Worm (Caenorhabditis elegans): Measurements from ENCODE around the gene R160.14.
A peak's percentile ranks its signal among the peaks of the same experiment; 100 is the strongest.

R160.14 gene

DNA sequence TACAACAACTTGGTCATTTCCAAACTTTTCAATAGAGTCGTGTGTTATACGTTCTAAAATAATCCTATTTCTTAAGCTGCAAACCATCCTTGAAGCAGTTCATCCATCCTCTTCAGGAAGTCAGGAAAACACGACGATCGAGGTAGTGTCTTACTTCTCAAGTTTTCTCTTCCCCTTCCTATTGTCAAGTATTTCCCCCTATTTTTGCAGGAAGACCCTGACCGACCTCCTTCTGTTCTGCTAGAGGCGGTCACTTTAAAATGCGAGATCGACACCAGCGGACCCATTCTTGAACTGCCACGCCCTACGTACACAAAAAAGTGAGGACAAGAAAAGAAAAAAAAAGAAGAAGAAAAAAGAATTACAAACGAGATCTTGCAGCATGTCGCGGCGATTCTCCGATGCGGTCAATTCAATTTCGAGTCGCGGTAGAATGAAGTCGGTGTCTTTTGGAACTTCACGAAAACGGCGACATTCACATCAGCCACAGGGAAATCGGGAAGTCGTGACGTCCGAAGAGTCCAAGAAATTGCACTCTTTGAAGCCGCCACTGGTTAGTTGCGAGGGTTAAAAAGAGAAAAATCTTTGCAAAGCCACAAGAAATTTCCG is 48.9 kb downstream of the R160.14 start:
- TF ChIP-seq zip-4 (GFP tag; optimal IDR thresholded peaks at IDR 0.05) (no peak), hlh-4 (tag; optimal IDR thresholded peaks at IDR 0.05) (no peak), fkh-10 (GFP tag; optimal IDR thresholded peaks at IDR 0.05) (peak; percentile 64), aly-2 (tag; optimal IDR thresholded peaks at IDR 0.05) (no peak), fos-1 (tag; optimal IDR thresholded peaks at IDR 0.05) (no peak), efl-1 (optimal IDR thresholded peaks at IDR 0.05) (no peak), efl-1 (GFP tag; optimal IDR thresholded peaks at IDR 0.05 in 1 of 2) (peak in 1 of 2 experiments; percentile 88), pqm-1 (tag; optimal IDR thresholded peaks at IDR 0.05) (no peak), unc-130 (tag; optimal IDR thresholded peaks at IDR 0.05) (no peak), F16B12.6 (tag; optimal IDR thresholded peaks at IDR 0.05) (no peak), lin-14 (GFP tag; optimal IDR thresholded peaks at IDR 0.05) (peak; percentile 54), pax-3 (tag; optimal IDR thresholded peaks at IDR 0.05) (no peak), tbx-2 (tag; optimal IDR thresholded peaks at IDR 0.05) (no peak), swsn-7 (tag; optimal IDR thresholded peaks at IDR 0.05) (no peak), hlh-17 (GFP tag; optimal IDR thresholded peaks at IDR 0.05; ENCODE audit: borderline replicate concordance) (no peak), egl-13 (tag; optimal IDR thresholded peaks at IDR 0.05) (no peak), lin-39 (tag; optimal IDR thresholded peaks at IDR 0.05) (no peak)
